Worm (Caenorhabditis elegans): ENCODE measurements around the gene clec-204.

Gene clec-204

DNA sequence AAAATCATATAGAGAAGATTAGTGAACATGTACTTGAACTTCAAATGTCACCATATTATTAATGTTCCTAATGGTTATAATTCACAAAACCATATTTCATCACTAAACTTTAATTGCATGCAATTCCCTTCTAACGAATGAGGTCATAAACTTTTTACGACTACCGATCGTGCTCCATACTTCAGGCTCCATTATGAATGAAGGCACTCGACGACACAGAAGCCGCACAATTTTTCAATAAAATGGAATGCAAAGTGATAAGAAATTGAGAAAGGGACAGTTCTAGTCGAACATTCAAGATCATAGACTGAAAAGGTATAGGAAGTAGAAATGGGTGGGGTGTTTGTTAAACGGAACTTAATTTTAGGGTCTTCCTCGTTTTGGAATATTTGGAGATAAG, 857 bp upstream of the clec-204 start:
- TF ChIP-seq ZK546.5 (tag; optimal IDR thresholded peaks at IDR 0.05): no peak
- TF ChIP-seq peb-1 (tag; optimal IDR thresholded peaks at IDR 0.05): no peak

DNA sequence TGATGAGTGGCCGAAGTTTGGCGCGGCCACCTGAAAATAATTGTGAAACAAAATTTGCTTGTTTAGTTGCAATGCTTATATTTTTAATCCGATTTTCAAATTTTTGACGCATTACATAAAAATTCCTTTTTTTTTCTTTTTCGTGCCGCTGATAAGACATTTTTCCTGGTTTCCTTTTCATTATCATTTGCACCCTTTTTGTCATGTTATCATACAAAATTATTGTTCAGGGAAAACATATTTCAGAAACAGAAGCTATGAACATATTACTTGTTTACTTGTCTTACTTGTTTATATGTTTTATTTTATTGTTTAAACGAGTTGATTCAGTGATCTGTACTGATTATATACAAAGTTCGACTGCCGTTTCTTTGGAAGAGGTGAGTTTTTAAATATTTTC, 3.7 kb downstream of the clec-204 start, which contains the start of gene clec-205:
Gene clec-205, plus strand, starts transcription at position 212 of the 400 bp plus-strand sequence.
- TF ChIP-seq ceh-82 (tag; optimal IDR thresholded peaks at IDR 0.05): no peak
- TF ChIP-seq lsy-2 (tag; optimal IDR thresholded peaks at IDR 0.05): no peak
- peak; percentile 63 for TF ChIP-seq fos-1 (tag; optimal IDR thresholded peaks at IDR 0.05)
- TF ChIP-seq nhr-23 (tag; optimal IDR thresholded peaks at IDR 0.05): no peak
- TF ChIP-seq unc-55 (GFP tag; optimal IDR thresholded peaks at IDR 0.05): no peak
- TF ChIP-seq F13H6.1 (tag; optimal IDR thresholded peaks at IDR 0.05): no peak
- TF ChIP-seq nhr-12 (tag; optimal IDR thresholded peaks at IDR 0.05): no peak
- no peak for TF ChIP-seq mbf-1 (tag; optimal IDR thresholded peaks at IDR 0.05)

DNA sequence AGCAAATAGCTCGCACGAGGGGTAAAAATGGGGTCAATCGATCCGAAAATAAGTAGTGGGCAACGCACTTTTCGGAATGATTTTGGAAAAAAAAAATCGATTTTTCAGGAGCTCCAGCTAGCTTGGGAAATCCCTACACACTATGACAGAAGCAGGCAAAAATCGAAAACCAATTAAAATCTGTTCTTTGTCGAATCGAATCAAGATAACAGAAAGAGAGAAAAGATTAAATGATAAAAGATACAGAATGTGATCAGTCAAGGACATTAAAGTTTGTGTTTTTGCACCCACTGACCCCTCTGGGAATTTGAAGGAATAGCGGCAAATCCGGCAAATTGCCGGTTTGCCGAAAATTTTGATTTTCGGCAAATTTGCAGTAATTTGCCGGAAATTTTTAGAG, 10.5 kb downstream of the clec-204 start:
- TF ChIP-seq nhr-12 (tag; optimal IDR thresholded peaks at IDR 0.05) (no peak), ceh-16 (tag; optimal IDR thresholded peaks at IDR 0.05) (no peak), ama-1 (optimal IDR thresholded peaks at IDR 0.05) (no peak), mab-5 (tag; optimal IDR thresholded peaks at IDR 0.05) (no peak), nhr-10 (tag; optimal IDR thresholded peaks at IDR 0.05) (no peak), nhr-21 (tag; optimal IDR thresholded peaks at IDR 0.05) (no peak)

DNA sequence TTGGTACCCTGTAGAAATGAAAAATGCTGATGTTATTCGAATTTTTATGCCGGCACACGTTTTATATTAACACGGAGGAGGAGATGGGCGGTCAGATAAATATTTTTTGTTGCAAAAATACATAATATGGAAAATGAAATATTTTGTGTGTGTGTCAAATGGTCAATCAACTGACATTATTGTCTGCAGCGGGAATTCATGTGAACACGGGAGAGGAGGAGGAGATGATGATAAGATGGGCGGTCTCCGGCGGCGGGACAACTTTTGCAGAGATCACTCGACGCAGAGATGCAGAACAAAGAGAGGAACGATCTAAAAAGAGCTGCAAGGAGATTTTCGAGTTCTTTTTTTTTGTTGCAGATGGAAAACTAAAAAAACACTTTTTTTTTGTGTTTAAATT, 14.8 kb downstream of the clec-204 start, which contains the start of gene dhs-13:
Gene dhs-13, minus strand, starts transcription at position 8 of the 400 bp plus-strand sequence.
- TF ChIP-seq nhr-11 (tag; optimal IDR thresholded peaks at IDR 0.05) (no peak), egl-27 (tag; optimal IDR thresholded peaks at IDR 0.05) (no peak), mbf-1 (tag; optimal IDR thresholded peaks at IDR 0.05) (no peak), sem-4 (tag; optimal IDR thresholded peaks at IDR 0.05) (no peak), sma-9 (GFP tag; optimal IDR thresholded peaks at IDR 0.05) (peak; percentile 58), sma-9 (tag; optimal IDR thresholded peaks at IDR 0.05) (no peak), aly-2 (tag; optimal IDR thresholded peaks at IDR 0.05) (no peak), alr-1 (tag; optimal IDR thresholded peaks at IDR 0.05) (no peak), nhr-23 (tag; optimal IDR thresholded peaks at IDR 0.05) (no peak), ZK546.5 (tag; optimal IDR thresholded peaks at IDR 0.05) (no peak), ceh-82 (tag; optimal IDR thresholded peaks at IDR 0.05) (no peak), mdl-1 (tag; optimal IDR thresholded peaks at IDR 0.05) (no peak), snpc-4 (tag; optimal IDR thresholded peaks at IDR 0.05) (no peak), fos-1 (tag; optimal IDR thresholded peaks at IDR 0.05) (peak; percentile 49), F13H6.1 (tag; optimal IDR thresholded peaks at IDR 0.05) (peak; percentile 21), ztf-4 (tag; optimal IDR thresholded peaks at IDR 0.05) (no peak), nhr-129 (tag; optimal IDR thresholded peaks at IDR 0.05) (peak; percentile 62), dmd-4 (tag; optimal IDR thresholded peaks at IDR 0.05) (no peak), nhr-12 (tag; optimal IDR thresholded peaks at IDR 0.05) (no peak), nhr-10 (tag; optimal IDR thresholded peaks at IDR 0.05) (no peak), nhr-77 (tag; optimal IDR thresholded peaks at IDR 0.05) (no peak), elt-1 (tag; optimal IDR thresholded peaks at IDR 0.05) (no peak), unc-55 (GFP tag; optimal IDR thresholded peaks at IDR 0.05) (no peak), gmeb-1 (tag; optimal IDR thresholded peaks at IDR 0.05) (peak; percentile 25), lsy-2 (tag; optimal IDR thresholded peaks at IDR 0.05) (peak in 1 of 2 experiments; percentile 5), mab-5 (tag; optimal IDR thresholded peaks at IDR 0.05) (no peak), nhr-237 (tag; optimal IDR thresholded peaks at IDR 0.05) (no peak), sma-3 (GFP tag; optimal IDR thresholded peaks at IDR 0.05) (peak; percentile 1), zag-1 (tag; optimal IDR thresholded peaks at IDR 0.05) (no peak), R02D3.7 (tag; optimal IDR thresholded peaks at IDR 0.05) (no peak), ceh-16 (tag; optimal IDR thresholded peaks at IDR 0.05) (no peak), Y55F3AM.14 (GFP tag; optimal IDR thresholded peaks at IDR 0.05) (no peak), crh-2 (tag; optimal IDR thresholded peaks at IDR 0.05) (no peak), nhr-6 (tag; optimal IDR thresholded peaks at IDR 0.05) (no peak), ama-1 (optimal IDR thresholded peaks at IDR 0.05) (no peak), lin-39 (tag; optimal IDR thresholded peaks at IDR 0.05) (no peak), ztf-11 (tag; optimal IDR thresholded peaks at IDR 0.05) (no peak), blmp-1 (tag; optimal IDR thresholded peaks at IDR 0.05; ENCODE audit: insufficient read depth) (no peak), peb-1 (tag; optimal IDR thresholded peaks at IDR 0.05) (no peak), ztf-1 (GFP tag; conservative IDR thresholded peaks at IDR 0.05) (no peak), lin-11 (tag; optimal IDR thresholded peaks at IDR 0.05) (no peak), unc-62 (GFP tag; optimal IDR thresholded peaks at IDR 0.05) (no peak), elt-3 (tag; optimal IDR thresholded peaks at IDR 0.05) (no peak), nhr-25 (tag; optimal IDR thresholded peaks at IDR 0.05) (no peak), unc-39 (tag; optimal IDR thresholded peaks at IDR 0.05) (no peak), lin-13 (GFP tag; optimal IDR thresholded peaks at IDR 0.05) (no peak), C34F6.9 (tag; optimal IDR thresholded peaks at IDR 0.05) (no peak)

Data from whole organism, L2 larva.